Worm (Caenorhabditis elegans): ENCODE measurements around the gene T19B10.2.

DNA sequence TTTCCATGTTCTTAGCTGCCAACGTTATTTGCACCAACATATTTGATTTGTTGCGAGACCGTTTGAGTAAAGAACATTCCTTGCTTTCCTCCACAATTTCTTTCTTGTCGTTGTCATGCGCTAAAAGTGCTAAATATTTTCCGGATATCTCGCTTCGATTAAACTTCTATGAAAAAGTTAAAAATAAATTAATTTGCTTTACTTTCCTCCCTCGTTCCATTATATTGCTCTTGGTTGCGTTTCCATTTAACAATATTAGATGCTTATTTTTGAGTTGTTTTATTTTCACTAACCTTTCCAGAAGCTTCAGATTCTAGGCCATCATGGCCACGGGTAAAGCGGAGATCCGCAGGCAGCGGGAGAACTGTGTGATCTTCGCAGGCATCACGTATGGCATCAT, 20.5 kb downstream of the T19B10.2 start, which contains the start of gene pgap-1:
- TF ChIP-seq hmbx-1 (tag; optimal IDR thresholded peaks at IDR 0.05), result no peak
- no peak for TF ChIP-seq hnd-1 (tag; optimal IDR thresholded peaks at IDR 0.05)
- no peak for TF ChIP-seq ama-1 (optimal IDR thresholded peaks at IDR 0.05)
- no peak for TF ChIP-seq pes-1 (GFP tag; IDR thresholded peaks at IDR 0.05)
- no peak for TF ChIP-seq tbx-37 (GFP tag; conservative IDR thresholded peaks at IDR 0.05)
- TF ChIP-seq tra-4 (tag; optimal IDR thresholded peaks at IDR 0.05), result no peak
- TF ChIP-seq F13C5.2 (tag; optimal IDR thresholded peaks at IDR 0.05), result no peak
- TF ChIP-seq flt-1 (GFP tag; IDR thresholded peaks at IDR 0.05), result no peak
- TF ChIP-seq ets-7 (tag; optimal IDR thresholded peaks at IDR 0.05), result no peak
- TF ChIP-seq tbx-11 (GFP tag; IDR thresholded peaks at IDR 0.05), result no peak
- no peak for TF ChIP-seq B0310.2 (tag; optimal IDR thresholded peaks at IDR 0.05)
- TF ChIP-seq hmg-4 (GFP tag; optimal IDR thresholded peaks at IDR 0.05), result no peak
- no peak for TF ChIP-seq scrt-1 (GFP tag; IDR thresholded peaks at IDR 0.05)

Data from whole organism, early embryonic.